Worm (Caenorhabditis elegans) whole organism, L1 larva: Measurements from ENCODE around the gene C45G9.10.
A peak's percentile ranks its signal among the peaks of the same experiment; 100 is the strongest.

ENCODE experiments used
- C04F5.9 ChIP-seq: sonication (generic microtip); optimal IDR thresholded peaks from 2 replicates; lab custom pipeline; 2016; ENCODE audit warnings: missing genetic modification characterization, missing compliant biosample characterization
- C16A3.4 ChIP-seq: fragments of 150-350 bp; optimal IDR thresholded peaks from 2 replicates; lab custom pipeline; 2014; ENCODE audit warnings: missing biosample characterization, missing genetic modification characterization
- F16B12.6 ChIP-seq: fragments of 150-350 bp; optimal IDR thresholded peaks from 2 replicates; lab custom pipeline; 2014; ENCODE audit warnings: missing biosample characterization, missing genetic modification characterization
- ama-1 ChIP-seq: fragments of 150-350 bp; optimal IDR thresholded peaks from 2 replicates; lab custom pipeline; 2014
- ceh-63 ChIP-seq: fragments of 200-800 bp; sonication (Bioruptor generic); optimal IDR thresholded peaks from 2 replicates; lab custom pipeline; 2018; ENCODE audit warnings: mild to moderate bottlenecking, missing genetic modification characterization, missing compliant biosample characterization
- ceh-90 ChIP-seq: sonication (generic microtip); optimal IDR thresholded peaks from 2 replicates; lab custom pipeline; 2016; ENCODE audit warnings: missing genetic modification characterization, missing compliant biosample characterization
- ces-1 ChIP-seq: fragments of 150-350 bp; optimal IDR thresholded peaks from 2 replicates; lab custom pipeline; 2014; ENCODE audit warnings: missing biosample characterization, missing genetic modification reagents, missing genetic modification characterization
- dsc-1 ChIP-seq: sonication (generic microtip); optimal IDR thresholded peaks from 2 replicates; lab custom pipeline; 2016; ENCODE audit warnings: mild to moderate bottlenecking, missing genetic modification characterization, missing compliant biosample characterization
- efl-1 ChIP-seq, 4 experiments: fragments of 150-350 bp; optimal IDR thresholded peaks in 3 of 4; peaks in 1 of 4; 1 replicate in 1 of 4; 2 replicates in 3 of 4; lab custom pipeline; 2014; ENCODE audit warnings: missing biosample characterization in 2 of 4, missing genetic modification characterization in 2 of 4, missing genetic modification reagents in 2 of 4
- efl-3 ChIP-seq: fragments of 200-800 bp; sonication (Bioruptor generic); optimal IDR thresholded peaks from 2 replicates; lab custom pipeline; 2018; ENCODE audit warnings: mild to moderate bottlenecking, missing genetic modification characterization, missing compliant biosample characterization
- elt-2 ChIP-seq: sonication (generic microtip); optimal IDR thresholded peaks from 2 replicates; lab custom pipeline; 2016; ENCODE audit warnings: missing genetic modification characterization, mild to moderate bottlenecking, inconsistent platforms, missing compliant biosample characterization, missing genetic modification reagents
- elt-3 ChIP-seq, 6 experiments: fragments of 150-350 bp in 1 of 6; sonication (generic microtip); optimal IDR thresholded peaks; 2 replicates each; lab custom pipeline; 2017 to 2018; ENCODE audit warnings: missing biosample characterization in 6 of 6, missing genetic modification characterization in 6 of 6, inconsistent platforms in 1 of 6
- ets-5 ChIP-seq: fragments of 200-800 bp; sonication (Bioruptor generic); IDR thresholded peaks from 2 replicates; pipeline ENCODE4 v1.3.6; 2022; ENCODE audit warnings: missing genetic modification characterization, missing compliant biosample characterization
- fos-1 ChIP-seq: fragments of 150-350 bp; optimal IDR thresholded peaks from 2 replicates; lab custom pipeline; 2014; ENCODE audit warnings: missing biosample characterization, missing genetic modification characterization
- grh-1 ChIP-seq: fragments of 200-800 bp; sonication (Bioruptor generic); IDR thresholded peaks from 2 replicates; pipeline ENCODE4 v1.3.6; 2022; ENCODE audit warnings: missing genetic modification reagents, missing genetic modification characterization, missing compliant biosample characterization
- hlh-17 ChIP-seq: fragments of 200-800 bp; sonication (Bioruptor generic); optimal IDR thresholded peaks from 2 replicates; lab custom pipeline; 2018; ENCODE audit warnings: missing genetic modification characterization, mild to moderate bottlenecking, missing compliant biosample characterization, moderate library complexity, borderline replicate concordance
- isw-1 ChIP-seq: fragments of 200-800 bp; sonication (Bioruptor generic); IDR thresholded peaks from 2 replicates; pipeline ENCODE4 v1.3.6; 2022; ENCODE audit warnings: missing genetic modification characterization, missing compliant biosample characterization
- jun-1 ChIP-seq: fragments of 150-350 bp; optimal IDR thresholded peaks from 2 replicates; lab custom pipeline; 2014; ENCODE audit warnings: missing biosample characterization, missing genetic modification reagents, missing genetic modification characterization
- lin-14 ChIP-seq: fragments of 200-800 bp; sonication (Bioruptor generic); optimal IDR thresholded peaks from 2 replicates; lab custom pipeline; 2018; ENCODE audit warnings: mild to moderate bottlenecking, missing genetic modification characterization, moderate library complexity, missing compliant biosample characterization
- lin-15B ChIP-seq: fragments of 150-350 bp; sonication (generic microtip); optimal IDR thresholded peaks from 3 replicates; lab custom pipeline; 2014; ENCODE audit warnings: missing biosample characterization, missing genetic modification characterization
- lin-35 ChIP-seq, 2 experiments: fragments of 150-350 bp; optimal IDR thresholded peaks; 2 replicates each; lab custom pipeline; 2014; ENCODE audit warnings: missing biosample characterization in 2 of 2, missing genetic modification characterization in 2 of 2, missing genetic modification reagents in 2 of 2
- mdl-1 ChIP-seq, 2 experiments: fragments of 150-350 bp; optimal IDR thresholded peaks; 2 replicates each; lab custom pipeline; 2014 to 2017; ENCODE audit warnings: missing biosample characterization in 2 of 2, missing genetic modification characterization in 2 of 2, inconsistent platforms in 1 of 2
- mef-2 ChIP-seq: fragments of 150-350 bp; optimal IDR thresholded peaks from 2 replicates; lab custom pipeline; 2014; ENCODE audit warnings: missing biosample characterization, missing genetic modification characterization
- mep-1 ChIP-seq: fragments of 150-350 bp; optimal IDR thresholded peaks from 2 replicates; lab custom pipeline; 2014; ENCODE audit warnings: missing biosample characterization, missing genetic modification characterization
- nhr-11 ChIP-seq: fragments of 150-350 bp; optimal IDR thresholded peaks from 2 replicates; lab custom pipeline; 2014; ENCODE audit warnings: missing biosample characterization, missing genetic modification characterization
- nhr-20 ChIP-seq: sonication (generic microtip); optimal IDR thresholded peaks from 2 replicates; lab custom pipeline; 2016; ENCODE audit warnings: mild to moderate bottlenecking, missing genetic modification characterization, missing compliant biosample characterization
- nhr-237 ChIP-seq: fragments of 150-350 bp; optimal IDR thresholded peaks from 2 replicates; lab custom pipeline; 2014; ENCODE audit warnings: missing biosample characterization, missing genetic modification characterization
- nhr-28 ChIP-seq: fragments of 150-350 bp; optimal IDR thresholded peaks from 2 replicates; lab custom pipeline; 2014; ENCODE audit warnings: missing biosample characterization, missing genetic modification characterization
- nhr-77 ChIP-seq: fragments of 150-350 bp; optimal IDR thresholded peaks from 2 replicates; lab custom pipeline; 2014; ENCODE audit warnings: missing biosample characterization, missing genetic modification characterization
- nhr-84 ChIP-seq: sonication (generic microtip); optimal IDR thresholded peaks from 2 replicates; lab custom pipeline; 2017; ENCODE audit warnings: missing biosample characterization, missing genetic modification characterization
- pqm-1 ChIP-seq: sonication (generic microtip); optimal IDR thresholded peaks from 3 replicates; lab custom pipeline; 2017; ENCODE audit warnings: missing biosample characterization, missing genetic modification characterization
- rnt-1 ChIP-seq: sonication (generic microtip); optimal IDR thresholded peaks from 2 replicates; lab custom pipeline; 2016; ENCODE audit warnings: mild to moderate bottlenecking, missing genetic modification characterization, moderate library complexity, missing compliant biosample characterization
- skn-1 ChIP-seq: fragments of 150-350 bp; optimal IDR thresholded peaks from 2 replicates; lab custom pipeline; 2014; ENCODE audit warnings: missing biosample characterization, missing genetic modification characterization
- sptf-1 ChIP-seq: fragments of 150-350 bp; optimal IDR thresholded peaks from 2 replicates; lab custom pipeline; 2014; ENCODE audit warnings: missing biosample characterization, missing genetic modification characterization
- sup-37 ChIP-seq: fragments of 200-800 bp; sonication (Bioruptor generic); optimal IDR thresholded peaks from 2 replicates; lab custom pipeline; 2018; ENCODE audit warnings: mild to moderate bottlenecking, missing genetic modification characterization, missing compliant biosample characterization
- swsn-7 ChIP-seq: sonication (generic microtip); optimal IDR thresholded peaks from 2 replicates; lab custom pipeline; 2016; ENCODE audit warnings: missing genetic modification characterization, missing compliant biosample characterization
- tlp-1 ChIP-seq: fragments of 150-350 bp; optimal IDR thresholded peaks from 2 replicates; lab custom pipeline; 2014; ENCODE audit warnings: missing biosample characterization, missing genetic modification characterization
- unc-30 ChIP-seq: sonication (generic microtip); optimal IDR thresholded peaks from 2 replicates; lab custom pipeline; 2017; ENCODE audit warnings: missing biosample characterization, missing genetic modification characterization
- unc-86 ChIP-seq: sonication (generic microtip); optimal IDR thresholded peaks from 2 replicates; lab custom pipeline; 2016; ENCODE audit warnings: missing genetic modification characterization, missing compliant biosample characterization
- unc-98 ChIP-seq: fragments of 200-800 bp; sonication (Bioruptor generic); IDR thresholded peaks from 2 replicates; pipeline ENCODE4 v1.3.6; 2022; ENCODE audit warnings: missing genetic modification characterization, missing compliant biosample characterization
- xbp-1 ChIP-seq: sonication (generic microtip); optimal IDR thresholded peaks from 2 replicates; lab custom pipeline; 2016; ENCODE audit warnings: missing genetic modification characterization, missing compliant biosample characterization
- zag-1 ChIP-seq: fragments of 150-350 bp; optimal IDR thresholded peaks from 2 replicates; lab custom pipeline; 2014; ENCODE audit warnings: missing biosample characterization, missing genetic modification characterization
- ztf-11 ChIP-seq, 2 experiments: sonication (generic microtip); optimal IDR thresholded peaks; 2 replicates each; lab custom pipeline; 2016 to 2017; ENCODE audit warnings: missing genetic modification characterization in 2 of 2, missing biosample characterization in 1 of 2, missing compliant biosample characterization in 1 of 2

Gene C45G9.10

ce11 chrIII:5018116-5018689 lies 43.5 kb downstream of the C45G9.10 start, which contains the start of gene wip-1 (continued):
- TF ChIP-seq nhr-20 (tag; lab: Kevin White, UChicago) (peak; percentile 99), fos-1 (peak; percentile 94), zag-1 (peak; percentile 57), C04F5.9 (peak; percentile 95), F16B12.6 (peak; percentile 71), efl-1 (optimal IDR thresholded peaks at IDR 0.05; lab: Kevin White, UChicago) (peak; percentile 94 to 95), efl-1 (GFP tag; optimal IDR thresholded peaks at IDR 0.05 in 1 of 2; lab: Kevin White, UChicago) (peak; percentile 86 to 99), nhr-77 (tag; lab: Kevin White, UChicago) (peak; percentile 97), dsc-1 (tag; lab: Kevin White, UChicago) (peak; percentile 98), ceh-90 (tag; lab: Kevin White, UChicago) (peak; percentile 56), C16A3.4 (tag; lab: Kevin White, UChicago) (peak; percentile 99), sptf-1 (tag; lab: Kevin White, UChicago) (no peak), nhr-237 (peak; percentile 94), xbp-1 (tag; lab: Kevin White, UChicago) (peak; percentile 98), skn-1 (tag; lab: Kevin White, UChicago) (peak; percentile 94), unc-86 (tag; lab: Kevin White, UChicago) (peak; percentile 97), hlh-17 (no peak), lin-35 (GFP tag; optimal IDR thresholded peaks at IDR 0.05; lab: Kevin White, UChicago) (peak; percentile 95 to 96), grh-1 (GFP tag; lab: Robert Waterston, UW) (peak; percentile 97), nhr-11 (tag; lab: Kevin White, UChicago) (peak; percentile 83), unc-30 (tag; lab: Kevin White, UChicago) (no peak), tlp-1 (tag; lab: Kevin White, UChicago) (no peak), sup-37 (peak; percentile 93), unc-98 (GFP tag; lab: Robert Waterston, UW) (peak; percentile 19; the same call in 1 of the 2 replicates), nhr-84 (tag; lab: Kevin White, UChicago) (no peak), isw-1 (peak; percentile 97), ztf-11 (tag; optimal IDR thresholded peaks at IDR 0.05; lab: Kevin White, UChicago) (peak in 1 of 2 experiments; percentile 95), mdl-1 (tag; optimal IDR thresholded peaks at IDR 0.05; lab: Kevin White, UChicago) (peak in 1 of 2 experiments; percentile 98), rnt-1 (peak; percentile 98), elt-3 (tag; optimal IDR thresholded peaks at IDR 0.05; lab: Kevin White, UChicago) (peak in 5 of 6 experiments; percentile 48 to 96 (median 90)), mef-2 (tag; lab: Kevin White, UChicago) (peak; percentile 92), lin-14 (GFP tag; lab: Kevin White, UChicago) (peak; percentile 99), ces-1 (no peak), lin-15B (peak; percentile 84)

ce11 chrIII:5017550-5017949 lies 44.1 kb downstream of the C45G9.10 start, which contains the start of gene larp-1:
larp-1 (minus strand) TSS chrIII:5017650.
- no peak for TF ChIP-seq ets-5
- TF ChIP-seq rnt-1, result no peak
- no peak for TF ChIP-seq elt-2 (tag; lab: Kevin White, UChicago)
- TF ChIP-seq efl-3 (GFP tag; lab: Kevin White, UChicago), result no peak
- no peak for TF ChIP-seq ceh-63 (GFP tag; lab: Kevin White, UChicago)
- no peak for TF ChIP-seq ceh-90 (tag; lab: Kevin White, UChicago)
- no peak for TF ChIP-seq mef-2 (tag; lab: Kevin White, UChicago)
- no peak for TF ChIP-seq fos-1
- TF ChIP-seq ama-1 (lab: Kevin White, UChicago), result no peak
- no peak for TF ChIP-seq unc-98 (GFP tag; lab: Robert Waterston, UW)
- no peak for TF ChIP-seq C04F5.9
- TF ChIP-seq mep-1, result no peak
- no peak for TF ChIP-seq swsn-7 (tag; lab: Kevin White, UChicago)
- TF ChIP-seq nhr-28, result no peak
- no peak for TF ChIP-seq jun-1
- TF ChIP-seq pqm-1 (tag; lab: Kevin White, UChicago), result no peak
- TF ChIP-seq, all 84 proteins: peak for 0
